Worm (Caenorhabditis elegans): ENCODE measurements around the gene C36C5.15.

- no peak for TF ChIP-seq flt-1 (GFP tag; IDR thresholded peaks at IDR 0.05)
- TF ChIP-seq hmg-4 (GFP tag; optimal IDR thresholded peaks at IDR 0.05): no peak
- TF ChIP-seq ama-1 (optimal IDR thresholded peaks at IDR 0.05): no peak
- no peak for TF ChIP-seq tra-4 (tag; optimal IDR thresholded peaks at IDR 0.05)
- TF ChIP-seq tbx-37 (GFP tag; conservative IDR thresholded peaks at IDR 0.05): no peak
- TF ChIP-seq hnd-1 (tag; optimal IDR thresholded peaks at IDR 0.05): no peak
Observed at ce11 chrV:3133293-3133755, 35.2 kb downstream of the C36C5.15 start, which contains the start of gene F02C9.2.

All from whole organism, early embryonic.